Fruit fly (Drosophila melanogaster): ENCODE data around the gene CG46397.
A peak's percentile ranks its signal among the peaks of the same experiment; 100 is the strongest.

CG46397 gene

dm6 chr2L:8955597-8956335, 8.7 kb downstream of the CG46397 start:
- TF ChIP-seq fd96Ca (GFP tag; IDR thresholded peaks at IDR 0.05) (no peak), Ets98B (GFP tag; IDR thresholded peaks at IDR 0.05) (no peak), CG9948 (tag; optimal IDR thresholded peaks at IDR 0.05) (no peak), CG13204 (GFP tag; optimal IDR thresholded peaks at IDR 0.05) (no peak), CG12605 (GFP tag; IDR thresholded peaks at IDR 0.05) (no peak), CG15710 (tag; optimal IDR thresholded peaks at IDR 0.05) (no peak), CG8159 (tag; optimal IDR thresholded peaks at IDR 0.05) (no peak), CG14655 (GFP tag; optimal IDR thresholded peaks at IDR 0.05) (no peak), gl (tag; optimal IDR thresholded peaks at IDR 0.05) (no peak), Snoo (tag; optimal IDR thresholded peaks at IDR 0.05) (no peak), EcR (GFP tag; optimal IDR thresholded peaks at IDR 0.05) (no peak), CG32121 (GFP tag; IDR thresholded peaks at IDR 0.05) (no peak)

DNA sequence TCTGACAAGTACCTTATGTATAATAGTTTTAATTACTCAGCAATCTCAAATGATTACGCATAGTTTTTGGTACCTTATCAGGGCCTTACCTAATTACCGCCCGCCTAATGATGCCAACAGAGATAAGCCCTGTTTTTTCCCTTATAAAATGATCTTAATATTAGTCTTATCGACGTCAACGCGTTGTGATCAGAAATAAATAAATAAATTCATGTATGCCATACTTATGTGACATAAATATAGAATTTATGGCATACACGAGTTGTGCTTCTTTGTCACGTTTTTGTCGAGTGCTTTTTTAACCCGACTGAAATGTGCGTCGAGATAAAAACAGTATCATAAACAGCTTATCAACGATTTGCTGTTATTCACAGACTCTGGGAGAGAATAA, 9.3 kb downstream of the CG46397 start:
- TF ChIP-seq EcR (GFP tag; optimal IDR thresholded peaks at IDR 0.05) (no peak), Pif1B (GFP tag; optimal IDR thresholded peaks at IDR 0.05) (no peak), CG8301 (tag; optimal IDR thresholded peaks at IDR 0.05) (no peak), Ets98B (GFP tag; IDR thresholded peaks at IDR 0.05) (no peak), CG4496 (GFP tag; IDR thresholded peaks at IDR 0.05) (no peak), CG12605 (GFP tag; IDR thresholded peaks at IDR 0.05) (no peak), gl (tag; optimal IDR thresholded peaks at IDR 0.05) (no peak), CG32121 (GFP tag; IDR thresholded peaks at IDR 0.05) (no peak), CG10348 (GFP tag; IDR thresholded peaks at IDR 0.05) (no peak), rn (GFP tag; IDR thresholded peaks at IDR 0.05) (no peak), CG8159 (tag; optimal IDR thresholded peaks at IDR 0.05) (no peak)

DNA sequence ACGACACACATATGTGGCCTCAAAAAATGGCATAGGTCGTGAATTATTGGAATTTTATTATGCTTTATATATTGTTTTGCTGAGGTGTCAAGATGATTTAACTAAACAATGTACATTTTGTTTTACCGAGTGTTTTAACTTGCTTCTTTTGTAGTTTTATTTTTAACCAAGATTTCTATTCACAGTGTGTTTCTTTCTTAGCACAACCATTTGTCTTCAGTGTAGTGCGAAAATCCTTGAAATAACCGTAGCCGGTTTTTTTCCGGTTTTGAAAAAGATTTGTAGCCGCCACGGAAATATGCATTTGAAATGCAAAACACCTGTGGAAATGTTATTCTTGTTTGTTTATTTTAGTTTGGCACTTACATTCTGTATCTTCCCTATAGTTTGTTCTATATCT, 10.1 kb downstream of the CG46397 start:
- TF ChIP-seq CG13204 (GFP tag; optimal IDR thresholded peaks at IDR 0.05) (no peak), CG14655 (GFP tag; optimal IDR thresholded peaks at IDR 0.05) (no peak), rn (GFP tag; IDR thresholded peaks at IDR 0.05) (no peak), D1 (tag; optimal IDR thresholded peaks at IDR 0.05) (no peak), CG9948 (tag; optimal IDR thresholded peaks at IDR 0.05) (no peak), CG17806 (tag; optimal IDR thresholded peaks at IDR 0.05) (no peak), fd96Ca (GFP tag; IDR thresholded peaks at IDR 0.05) (no peak), CG10348 (GFP tag; IDR thresholded peaks at IDR 0.05) (no peak), CG4496 (GFP tag; IDR thresholded peaks at IDR 0.05) (no peak), Snoo (tag; optimal IDR thresholded peaks at IDR 0.05) (no peak), Ets98B (GFP tag; IDR thresholded peaks at IDR 0.05) (no peak)

- TF ChIP-seq fd96Ca (GFP tag; IDR thresholded peaks at IDR 0.05): peak; percentile 65; the same call in 1 of the 3 replicates
- TF ChIP-seq Snoo (tag; optimal IDR thresholded peaks at IDR 0.05): peak; percentile 88
- peak; percentile 93 for TF ChIP-seq rn (GFP tag; IDR thresholded peaks at IDR 0.05)
- TF ChIP-seq CG32121 (GFP tag; IDR thresholded peaks at IDR 0.05): peak; percentile 97
- TF ChIP-seq CG15710 (tag; optimal IDR thresholded peaks at IDR 0.05): peak; percentile 81
- TF ChIP-seq Ets98B (GFP tag; IDR thresholded peaks at IDR 0.05): peak; percentile 95
- TF ChIP-seq CG14655 (GFP tag; optimal IDR thresholded peaks at IDR 0.05): peak; percentile 86
- TF ChIP-seq CG10348 (GFP tag; IDR thresholded peaks at IDR 0.05): peak; percentile 84
- TF ChIP-seq gl (tag; optimal IDR thresholded peaks at IDR 0.05): peak; percentile 46
- TF ChIP-seq Pif1A (GFP tag; optimal IDR thresholded peaks at IDR 0.05): peak; percentile 86
- TF ChIP-seq Pif1B (GFP tag; optimal IDR thresholded peaks at IDR 0.05): peak; percentile 68
- TF ChIP-seq CG34367 (tag; optimal IDR thresholded peaks at IDR 0.05): peak; percentile 74
- TF ChIP-seq CG8301 (tag; optimal IDR thresholded peaks at IDR 0.05): peak; percentile 86
- peak; percentile 85 for TF ChIP-seq CG17806 (tag; optimal IDR thresholded peaks at IDR 0.05)
- peak; percentile 82 for TF ChIP-seq CG9948 (tag; optimal IDR thresholded peaks at IDR 0.05)
- peak; percentile 75 for TF ChIP-seq D1 (tag; optimal IDR thresholded peaks at IDR 0.05)
- peak; percentile 85 for TF ChIP-seq CG8159 (tag; optimal IDR thresholded peaks at IDR 0.05)
- no peak for TF ChIP-seq EcR (GFP tag; optimal IDR thresholded peaks at IDR 0.05)
- TF ChIP-seq CG4496 (GFP tag; IDR thresholded peaks at IDR 0.05): peak; percentile 97
- TF ChIP-seq CG12605 (GFP tag; IDR thresholded peaks at IDR 0.05): peak; percentile 96
- no peak for TF ChIP-seq CG13204 (GFP tag; optimal IDR thresholded peaks at IDR 0.05)
These were observed 11.0 kb downstream of the CG46397 start for dm6 chr2L:8958046-8958497.

DNA sequence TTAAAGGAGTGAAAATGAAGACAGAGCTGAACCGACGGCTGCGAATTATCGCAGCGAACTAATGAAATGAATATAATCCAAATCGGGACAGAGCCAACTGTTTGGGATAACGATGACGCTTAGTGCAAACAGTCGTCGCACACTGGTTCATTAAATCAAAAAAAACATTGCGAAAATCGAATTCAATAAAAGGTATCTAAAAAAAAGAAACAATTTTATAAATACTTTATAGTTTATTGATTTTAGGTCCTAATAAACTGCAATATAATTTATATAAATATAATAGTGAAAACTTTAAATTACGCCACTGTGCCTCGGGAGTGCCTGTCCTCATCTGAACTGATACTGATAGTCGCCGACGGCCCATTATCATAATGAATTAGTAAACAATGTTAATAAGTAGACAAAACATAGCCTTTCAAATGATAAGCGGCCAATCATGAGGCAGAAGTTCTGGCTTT, 12.0 kb downstream of the CG46397 start, which contains the start of gene CG31886:
Gene CG31886 (minus strand): TSS at position 51 of the 461 bp plus-strand sequence.
- TF ChIP-seq Pif1B (GFP tag; optimal IDR thresholded peaks at IDR 0.05) (peak; percentile 27), CG12605 (GFP tag; IDR thresholded peaks at IDR 0.05) (no peak; the same call in 1 of the 2 replicates), CG14655 (GFP tag; optimal IDR thresholded peaks at IDR 0.05) (peak; percentile 72), CG8159 (tag; optimal IDR thresholded peaks at IDR 0.05) (no peak), Pif1A (GFP tag; optimal IDR thresholded peaks at IDR 0.05) (peak; percentile 35), CG9948 (tag; optimal IDR thresholded peaks at IDR 0.05) (no peak), rn (GFP tag; IDR thresholded peaks at IDR 0.05) (no peak), fd96Ca (GFP tag; IDR thresholded peaks at IDR 0.05) (peak; percentile 72)

DNA sequence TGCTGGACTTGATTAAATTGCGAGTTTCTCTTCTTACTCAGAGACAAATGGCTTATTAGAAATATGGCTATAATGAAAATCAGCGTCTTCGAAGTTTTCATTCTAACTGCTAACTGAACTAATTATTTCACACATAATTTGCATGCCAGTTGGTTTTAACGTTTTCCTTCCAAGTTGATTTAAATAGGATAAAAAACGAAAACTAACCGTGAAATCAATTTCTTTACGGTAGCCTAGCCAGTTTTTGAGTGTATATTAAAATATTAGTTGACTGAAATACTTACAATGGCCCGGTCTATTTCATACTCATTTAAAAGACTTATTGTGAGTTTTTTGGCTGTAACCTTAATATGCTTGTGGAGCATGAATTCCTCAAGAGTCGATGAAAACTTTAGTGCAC, 15.2 kb downstream of the CG46397 start, which contains the start of the genes CG9525 and CG32985:
Gene CG9525 (minus strand): TSS at position 101 of the 400 bp plus-strand sequence.
Gene CG32985 (plus strand): TSS at position 280 of the 400 bp plus-strand sequence.
- TF ChIP-seq D1 (tag; optimal IDR thresholded peaks at IDR 0.05) (no peak), EcR (GFP tag; optimal IDR thresholded peaks at IDR 0.05) (no peak), Pif1A (GFP tag; optimal IDR thresholded peaks at IDR 0.05) (no peak), CG9948 (tag; optimal IDR thresholded peaks at IDR 0.05) (no peak), CG8301 (tag; optimal IDR thresholded peaks at IDR 0.05) (no peak), Snoo (tag; optimal IDR thresholded peaks at IDR 0.05) (no peak)

Data from whole organism, pupa.